Worm (Caenorhabditis elegans): ENCODE data around the gene dct-18.
A peak's percentile ranks its signal among the peaks of the same experiment; 100 is the strongest.

Gene dct-18

DNA sequence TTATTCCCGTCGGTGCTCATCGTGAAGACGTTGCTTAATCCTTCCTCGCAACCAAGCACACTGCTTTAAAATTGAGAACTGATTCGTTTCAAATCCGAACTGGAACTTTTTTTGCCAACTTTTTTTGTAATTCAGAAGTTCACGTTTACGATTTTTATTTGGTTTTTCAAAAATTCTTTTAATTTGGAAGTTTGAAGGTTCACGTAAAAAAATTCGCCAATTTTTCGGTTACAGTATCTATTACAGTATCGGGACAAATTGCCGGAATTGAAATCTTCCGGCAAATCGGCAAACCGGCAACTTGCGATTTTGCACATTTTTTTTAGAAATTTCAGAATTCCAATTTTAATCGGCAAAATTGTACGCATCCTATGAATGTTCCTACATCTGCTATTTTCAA, 3.4 kb upstream of the dct-18 start, which contains the start of gene F58G1.3:
Gene F58G1.3, minus strand, starts transcription at position 101 of the 400 bp plus-strand sequence.
- no peak for TF ChIP-seq snpc-4 (tag; optimal IDR thresholded peaks at IDR 0.05)
- no peak for TF ChIP-seq ceh-39 (tag; optimal IDR thresholded peaks at IDR 0.05)
- no peak for TF ChIP-seq elt-3 (tag; optimal IDR thresholded peaks at IDR 0.05)
- TF ChIP-seq nhr-12 (tag; optimal IDR thresholded peaks at IDR 0.05) = no peak
- no peak for TF ChIP-seq ces-1 (GFP tag; optimal IDR thresholded peaks at IDR 0.05)
- TF ChIP-seq sem-2 (GFP tag; optimal IDR thresholded peaks at IDR 0.05) = no peak
- TF ChIP-seq ham-2 (GFP tag; optimal IDR thresholded peaks at IDR 0.05) = no peak
- no peak for TF ChIP-seq sptf-1 (tag; optimal IDR thresholded peaks at IDR 0.05)
- no peak for TF ChIP-seq drap-1 (GFP tag; optimal IDR thresholded peaks at IDR 0.05)
- TF ChIP-seq ceh-83 (GFP tag; optimal IDR thresholded peaks at IDR 0.05) = no peak
- TF ChIP-seq cnd-1 (tag; optimal IDR thresholded peaks at IDR 0.05) = no peak
- TF ChIP-seq nhr-2 (tag; optimal IDR thresholded peaks at IDR 0.05) = no peak

DNA sequence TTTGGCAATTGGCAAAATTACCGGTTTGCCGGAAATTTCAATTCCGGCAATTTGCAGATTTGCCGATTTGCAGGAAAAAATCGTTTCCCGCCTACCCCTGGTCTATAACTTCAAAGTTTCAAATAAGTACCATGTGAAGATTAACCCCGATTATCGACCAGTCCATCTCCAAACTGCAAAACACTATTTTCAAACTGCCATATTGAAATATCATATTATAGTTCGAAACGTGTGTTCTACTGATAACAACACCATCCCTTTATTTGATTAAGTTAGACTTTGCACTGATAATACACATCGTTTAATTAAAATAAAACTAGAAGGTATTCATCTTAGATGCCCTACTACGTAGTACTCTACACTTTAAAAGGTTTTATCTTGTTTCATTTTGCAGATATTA, 1.5 kb upstream of the dct-18 start:
- TF ChIP-seq mep-1 (tag; optimal IDR thresholded peaks at IDR 0.05) = no peak
- no peak for TF ChIP-seq M03D4.4 (tag; optimal IDR thresholded peaks at IDR 0.05)
- TF ChIP-seq nhr-76 (tag; optimal IDR thresholded peaks at IDR 0.05) = no peak
- no peak for TF ChIP-seq ztf-11 (tag; optimal IDR thresholded peaks at IDR 0.05)
- TF ChIP-seq flh-1 (GFP tag; optimal IDR thresholded peaks at IDR 0.05) = no peak
- TF ChIP-seq lin-32 (GFP tag; optimal IDR thresholded peaks at IDR 0.05) = no peak
- no peak for TF ChIP-seq sem-2 (GFP tag; optimal IDR thresholded peaks at IDR 0.05)
- TF ChIP-seq tbx-8 (GFP tag; optimal IDR thresholded peaks at IDR 0.05) = no peak
- TF ChIP-seq snpc-4 (tag; optimal IDR thresholded peaks at IDR 0.05) = no peak
- no peak for TF ChIP-seq cnd-1 (tag; optimal IDR thresholded peaks at IDR 0.05)
- no peak for TF ChIP-seq ceh-39 (tag; optimal IDR thresholded peaks at IDR 0.05)
- no peak for TF ChIP-seq bed-3 (GFP tag; optimal IDR thresholded peaks at IDR 0.05)
- TF ChIP-seq nhr-237 (tag; optimal IDR thresholded peaks at IDR 0.05) = no peak
- no peak for TF ChIP-seq mls-2 (tag; optimal IDR thresholded peaks at IDR 0.05)
- TF ChIP-seq nhr-12 (tag; optimal IDR thresholded peaks at IDR 0.05) = no peak
- TF ChIP-seq unc-62 (GFP tag; optimal IDR thresholded peaks at IDR 0.05) = no peak

DNA sequence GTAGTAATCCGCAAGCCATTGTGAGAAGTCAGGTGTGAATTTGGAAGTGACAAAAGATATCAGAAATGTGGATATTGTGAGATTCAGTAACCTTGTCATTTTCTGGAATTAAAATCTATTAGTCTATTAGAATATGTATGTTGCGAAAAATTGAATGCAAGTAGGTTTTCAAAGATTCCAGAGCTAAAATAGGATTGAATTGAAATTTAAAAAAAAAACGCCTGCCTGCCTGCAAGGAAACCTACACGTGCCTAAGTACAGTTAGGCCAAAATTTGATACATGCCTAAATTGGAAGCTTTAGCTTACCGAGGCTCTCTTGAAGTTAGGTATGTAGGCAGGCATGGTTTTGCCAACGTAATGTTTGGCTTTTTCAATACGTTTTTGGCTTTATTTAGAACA, 3.6 kb downstream of the dct-18 start, which contains the start of gene lips-9:
Gene lips-9, minus strand, starts transcription at position 101 of the 400 bp plus-strand sequence.
- TF ChIP-seq mls-2 (tag; optimal IDR thresholded peaks at IDR 0.05) (no peak), bed-3 (GFP tag; optimal IDR thresholded peaks at IDR 0.05) (no peak), elt-1 (tag; optimal IDR thresholded peaks at IDR 0.05; ENCODE audit: borderline replicate concordance, insufficient read depth) (no peak), M03D4.4 (tag; optimal IDR thresholded peaks at IDR 0.05) (no peak), tbx-8 (GFP tag; optimal IDR thresholded peaks at IDR 0.05) (no peak), ham-2 (GFP tag; optimal IDR thresholded peaks at IDR 0.05) (no peak)

DNA sequence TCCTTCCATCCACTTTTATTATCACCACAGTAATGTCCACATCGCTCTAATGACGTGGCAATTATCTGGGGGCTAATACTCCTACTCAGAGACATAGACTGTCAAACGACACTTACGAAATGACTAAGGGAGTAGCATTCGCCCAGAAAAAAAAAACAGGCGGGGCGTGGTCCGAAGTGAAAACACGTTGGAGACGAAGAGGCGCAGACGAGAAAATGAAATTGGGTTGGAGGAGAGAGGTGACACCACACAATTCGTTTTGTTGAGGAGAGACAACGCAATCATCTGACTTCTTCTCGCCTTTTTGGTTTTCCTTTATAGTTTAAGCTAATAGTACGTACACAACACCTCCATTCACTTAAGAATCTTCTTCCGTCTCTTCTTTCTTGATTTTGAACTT, 7.5 kb downstream of the dct-18 start:
- TF ChIP-seq tbx-8 (GFP tag; optimal IDR thresholded peaks at IDR 0.05) = no peak
- peak; percentile 61 for TF ChIP-seq ces-1 (GFP tag; optimal IDR thresholded peaks at IDR 0.05)
- no peak for TF ChIP-seq nhr-12 (tag; optimal IDR thresholded peaks at IDR 0.05)
- TF ChIP-seq cnd-1 (tag; optimal IDR thresholded peaks at IDR 0.05) = no peak
- no peak for TF ChIP-seq lsy-2 (tag; optimal IDR thresholded peaks at IDR 0.05)

DNA sequence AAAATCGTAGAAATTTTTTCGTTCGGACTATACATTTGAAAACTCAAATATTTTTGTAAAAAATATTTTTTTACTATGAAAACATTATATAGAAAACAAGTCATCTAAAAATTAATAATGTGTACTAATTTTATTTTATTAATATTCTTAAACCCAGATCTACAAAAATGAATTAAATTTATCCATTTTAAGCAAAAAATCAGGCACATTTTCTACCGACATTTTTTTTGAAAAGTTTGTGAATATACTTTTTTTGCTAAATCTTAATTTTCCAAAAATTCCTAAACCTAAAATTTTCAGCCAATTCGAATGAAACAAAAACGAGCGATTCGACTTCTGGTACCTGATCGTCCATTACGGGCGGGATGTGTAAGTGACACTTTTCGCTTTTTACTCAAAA, 8.1 kb downstream of the dct-18 start, which contains the start of gene arrd-10:
Gene arrd-10, plus strand, starts transcription at position 301 of the 400 bp plus-strand sequence.
- no peak for TF ChIP-seq tbx-8 (GFP tag; optimal IDR thresholded peaks at IDR 0.05)
- TF ChIP-seq unc-120 (tag; optimal IDR thresholded peaks at IDR 0.05; ENCODE audit: poor library complexity, severe bottlenecking) = no peak

DNA sequence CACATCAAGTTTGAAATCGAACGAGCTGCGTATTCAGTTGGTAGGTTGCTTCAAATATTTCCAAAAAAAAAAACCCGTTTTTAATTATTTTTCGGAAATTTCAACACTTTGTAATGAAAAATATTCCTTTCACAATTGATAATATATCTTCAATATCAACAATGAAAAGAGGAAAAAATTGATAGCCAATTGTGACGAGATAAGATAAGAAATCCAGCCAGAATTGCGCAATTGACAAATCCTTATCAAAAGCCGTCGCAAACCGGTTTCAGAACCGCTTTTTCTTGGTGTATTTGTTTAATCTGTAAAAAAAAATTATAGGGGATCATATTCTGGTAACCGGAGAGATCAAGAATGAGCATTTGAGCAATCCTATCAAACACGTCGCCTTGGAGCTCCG, 10.8 kb downstream of the dct-18 start:
- TF ChIP-seq blmp-1 (tag; optimal IDR thresholded peaks at IDR 0.05) (no peak), elt-1 (tag; optimal IDR thresholded peaks at IDR 0.05; ENCODE audit: borderline replicate concordance, insufficient read depth) (no peak), hlh-1 (tag; optimal IDR thresholded peaks at IDR 0.05) (no peak), elt-3 (tag; optimal IDR thresholded peaks at IDR 0.05) (peak; percentile 96), mep-1 (tag; optimal IDR thresholded peaks at IDR 0.05) (no peak), lin-32 (GFP tag; optimal IDR thresholded peaks at IDR 0.05) (no peak), nhr-237 (tag; optimal IDR thresholded peaks at IDR 0.05) (no peak), unc-39 (tag; optimal IDR thresholded peaks at IDR 0.05) (no peak)

All from whole organism, mixed stage, embryonic.